Worm (Caenorhabditis elegans) whole organism, young adult: ENCODE data around the gene B0034.4.

Source experiments
- F23B12.7 ChIP-seq: sonication (generic microtip); optimal IDR thresholded peaks from 2 replicates; lab custom pipeline; 2017; ENCODE audit warnings: missing genetic modification characterization, mild to moderate bottlenecking, missing compliant biosample characterization, antibody characterized with exemption, moderate library complexity; ENCODE audit not compliant: insufficient read depth
- aptf-3 ChIP-seq: fragments of 200-800 bp; sonication (Bioruptor generic); IDR thresholded peaks from 2 replicates; pipeline ENCODE4 v1.3.6; 2022; ENCODE audit warnings: missing genetic modification characterization, missing compliant biosample characterization
- pha-4 ChIP-seq: fragments of 150-350 bp; sonication (generic microtip); optimal IDR thresholded peaks from 2 replicates; lab custom pipeline; 2014; ENCODE audit warnings: missing biosample characterization, missing genetic modification reagents, missing genetic modification characterization
- rec-8 ChIP-seq, 2 experiments: sonication (generic microtip); optimal IDR thresholded peaks; 2 replicates each; lab custom pipeline; 2016; ENCODE audit warnings: mild to moderate bottlenecking in 2 of 2, missing genetic modification characterization in 2 of 2, missing genetic modification reagents in 2 of 2, missing genotype in 2 of 2, missing biosample characterization in 1 of 2, missing compliant biosample characterization in 1 of 2, moderate library complexity in 1 of 2
- ztf-28 ChIP-seq: fragments of 200-800 bp; sonication (Bioruptor generic); IDR thresholded peaks from 2 replicates; pipeline ENCODE4 v1.3.6; 2022; ENCODE audit warnings: missing genetic modification reagents, missing genetic modification characterization, missing compliant biosample characterization

DNA sequence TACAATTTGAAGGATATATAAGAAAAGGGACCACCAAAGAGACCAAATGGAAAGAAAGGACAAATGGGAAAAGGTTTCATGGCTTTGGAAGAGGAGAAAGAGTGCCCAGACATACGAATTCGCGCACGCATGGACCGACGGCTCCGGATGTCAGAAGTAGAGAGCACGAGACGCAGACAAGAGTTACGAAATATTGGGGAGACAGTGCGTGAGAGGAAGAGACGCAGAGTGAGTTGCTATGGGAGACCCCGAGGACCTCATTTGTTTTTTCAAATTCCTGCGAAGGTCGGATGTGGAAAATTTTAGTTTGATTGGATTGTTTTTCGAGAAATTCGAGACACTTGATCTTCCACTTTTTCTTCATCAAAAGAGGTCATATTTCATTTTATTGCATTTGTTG, 2.7 kb downstream of the B0034.4 start:
- no peak for TF ChIP-seq aptf-3 (GFP tag; lab: Robert Waterston, UW)
- no peak for TF ChIP-seq pha-4
- TF ChIP-seq F23B12.7 (tag; lab: Kevin White, UChicago): no peak
- TF ChIP-seq ztf-28 (GFP tag; lab: Robert Waterston, UW): no peak
- TF ChIP-seq rec-8 (tag; optimal IDR thresholded peaks at IDR 0.05; lab: Kevin White, UChicago): no peak
